Worm (Caenorhabditis elegans) whole organism, midembryonic: Measurements from ENCODE around the gene lect-2.

Experiments
- T22C8.4 ChIP-seq: fragments of 200-800 bp; sonication (Bioruptor generic); IDR thresholded peaks from 2 replicates; pipeline ENCODE4 v1.3.6; 2022; ENCODE audit warnings: missing genetic modification characterization, missing compliant biosample characterization
- cog-1 ChIP-seq: sonication (generic microtip); optimal IDR thresholded peaks from 2 replicates; lab custom pipeline; 2016; ENCODE audit warnings: missing genetic modification characterization, missing compliant biosample characterization
- flt-1 ChIP-seq: fragments of 200-800 bp; sonication (Bioruptor generic); IDR thresholded peaks from 2 replicates; pipeline ENCODE4 v1.3.6; 2022; ENCODE audit warnings: missing genetic modification characterization, missing compliant biosample characterization
- klf-2 ChIP-seq: fragments of 200-800 bp; sonication (Bioruptor generic); conservative IDR thresholded peaks from 2 replicates; pipeline ENCODE4 v1.3.6; 2022; ENCODE audit warnings: missing genetic modification reagents, missing genetic modification characterization, missing compliant biosample characterization
- med-1 ChIP-seq: sonication (generic microtip); optimal IDR thresholded peaks from 2 replicates; lab custom pipeline; 2017; ENCODE audit warnings: missing genetic modification characterization, mild to moderate bottlenecking, missing compliant biosample characterization, antibody characterized with exemption, missing genetic modification reagents; ENCODE audit not compliant: insufficient read depth
- ref-1 ChIP-seq: fragments of 200-800 bp; sonication (Bioruptor generic); conservative IDR thresholded peaks from 2 replicates; pipeline ENCODE4 v1.3.6; 2022; ENCODE audit warnings: missing genetic modification reagents, missing genetic modification characterization, missing compliant biosample characterization
- tab-1 ChIP-seq: fragments of 200-800 bp; sonication (Bioruptor generic); IDR thresholded peaks from 2 replicates; pipeline ENCODE4 v1.3.6; 2022; ENCODE audit warnings: missing genetic modification characterization, missing compliant biosample characterization
- ztf-23 ChIP-seq: fragments of 200-800 bp; sonication (Bioruptor generic); IDR thresholded peaks from 2 replicates; pipeline ENCODE4 v1.3.6; 2022; ENCODE audit warnings: missing genetic modification reagents, missing genetic modification characterization, missing compliant biosample characterization
- ztf-29 ChIP-seq: fragments of 200-800 bp; sonication (Bioruptor generic); IDR thresholded peaks from 2 replicates; pipeline ENCODE4 v1.3.6; 2022; ENCODE audit warnings: missing genetic modification reagents, missing genetic modification characterization, missing compliant biosample characterization

The lect-2 gene

DNA sequence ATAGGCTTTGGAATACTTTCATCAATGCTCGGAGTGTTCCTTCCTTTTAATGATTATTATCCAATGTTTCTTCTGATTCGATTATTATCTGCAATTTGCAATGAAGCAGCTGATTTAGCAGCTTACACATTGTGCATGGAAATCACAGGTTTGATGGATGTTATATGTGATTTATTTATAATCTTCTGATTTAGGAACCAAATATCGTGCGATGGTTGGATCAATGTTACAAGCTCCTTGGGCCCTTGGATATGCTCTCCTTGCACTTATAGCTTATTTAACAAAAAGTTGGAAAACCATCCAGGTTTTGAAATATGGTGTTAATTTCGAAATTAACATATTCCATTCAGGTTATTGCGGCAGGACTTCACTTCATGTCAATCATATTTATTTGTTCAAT is 5.0 kb upstream of the lect-2 start:
- no peak for TF ChIP-seq klf-2
- TF ChIP-seq tab-1 (GFP tag; lab: Robert Waterston, UW), result no peak
- no peak for TF ChIP-seq flt-1 (GFP tag; lab: Robert Waterston, UW)
- no peak for TF ChIP-seq med-1 (GFP tag; lab: Kevin White, UChicago)
- TF ChIP-seq cog-1 (tag; lab: Kevin White, UChicago), result no peak
- no peak for TF ChIP-seq ztf-29 (GFP tag; lab: Robert Waterston, UW)
- TF ChIP-seq T22C8.4 (GFP tag; lab: Robert Waterston, UW), result no peak
- no peak for TF ChIP-seq ztf-23 (GFP tag; lab: Robert Waterston, UW)
- no peak for TF ChIP-seq ref-1 (GFP tag; lab: Robert Waterston, UW)

DNA sequence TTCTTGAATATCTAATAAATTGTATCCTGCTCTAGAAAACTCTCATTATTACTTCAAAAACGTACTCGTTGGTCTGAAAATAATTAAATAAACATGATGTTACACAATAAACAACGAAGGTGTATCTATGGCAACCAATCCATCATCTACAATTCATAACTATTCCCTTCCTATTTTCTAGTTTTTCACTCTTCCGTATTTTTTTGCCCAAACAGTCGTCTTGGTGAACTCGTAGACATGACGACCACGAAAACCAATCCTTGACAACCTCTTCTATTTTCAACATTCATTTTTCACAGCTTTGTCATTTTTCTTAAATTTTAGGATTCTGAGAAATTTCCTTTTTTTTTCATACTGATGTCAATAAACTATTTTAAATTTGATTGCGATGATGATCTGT is 1.7 kb upstream of the lect-2 start, which contains the start of gene K05F1.13:
K05F1.13 (plus strand) TSS at position 301 of the 400 bp plus-strand sequence.
- no peak for TF ChIP-seq klf-2
- no peak for TF ChIP-seq ref-1 (GFP tag; lab: Robert Waterston, UW)
- no peak for TF ChIP-seq flt-1 (GFP tag; lab: Robert Waterston, UW)
- no peak for TF ChIP-seq ztf-29 (GFP tag; lab: Robert Waterston, UW)
- TF ChIP-seq T22C8.4 (GFP tag; lab: Robert Waterston, UW), result no peak
- TF ChIP-seq med-1 (GFP tag; lab: Kevin White, UChicago), result no peak
- TF ChIP-seq ztf-23 (GFP tag; lab: Robert Waterston, UW), result no peak
- TF ChIP-seq cog-1 (tag; lab: Kevin White, UChicago), result no peak
- no peak for TF ChIP-seq tab-1 (GFP tag; lab: Robert Waterston, UW)

DNA sequence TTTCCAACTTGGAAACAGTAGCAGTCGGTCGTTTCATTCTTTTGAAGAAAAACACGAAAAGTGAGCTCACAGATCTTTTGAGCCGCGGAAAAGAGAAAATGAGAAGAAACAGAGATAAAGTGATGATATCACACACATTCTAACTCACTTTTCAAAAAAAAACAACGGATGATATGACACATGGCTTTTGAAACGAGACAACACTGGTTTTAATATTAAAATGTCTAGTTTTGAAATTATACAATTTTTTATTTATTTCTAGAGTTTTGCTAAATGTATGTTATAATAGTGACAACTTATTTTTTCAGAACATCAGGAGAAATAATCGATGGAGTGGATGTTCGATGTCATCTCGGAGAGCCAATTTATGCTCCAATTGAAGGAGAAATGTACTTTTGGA is 2.0 kb downstream of the lect-2 start, which contains the start of gene K05F1.14:
K05F1.14 (minus strand) TSS at position 101 of the 400 bp plus-strand sequence.
- TF ChIP-seq med-1 (GFP tag; lab: Kevin White, UChicago) (no peak), T22C8.4 (GFP tag; lab: Robert Waterston, UW) (no peak), flt-1 (GFP tag; lab: Robert Waterston, UW) (no peak), ref-1 (GFP tag; lab: Robert Waterston, UW) (no peak), cog-1 (tag; lab: Kevin White, UChicago) (no peak), ztf-23 (GFP tag; lab: Robert Waterston, UW) (no peak)

DNA sequence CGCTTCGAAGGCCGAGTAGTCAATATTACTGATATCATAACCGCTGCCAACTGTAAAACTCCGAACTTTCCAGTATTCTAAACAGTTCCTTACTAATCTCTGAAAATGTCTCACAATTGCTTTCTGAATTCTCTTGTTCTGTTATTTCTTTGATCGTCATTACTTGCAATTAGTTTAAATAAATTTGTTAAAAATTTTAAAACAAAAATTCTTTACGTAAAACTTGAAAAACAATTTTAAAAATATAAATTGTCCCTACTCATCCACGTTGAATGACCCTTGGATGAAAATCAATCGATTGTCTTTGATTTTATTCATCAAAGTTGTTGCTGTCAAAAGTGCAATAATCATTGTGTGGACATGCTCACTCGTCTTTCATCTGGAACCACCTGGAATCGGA is 3.7 kb downstream of the lect-2 start, which contains the start of gene acdh-8:
acdh-8 (plus strand) TSS at position 301 of the 400 bp plus-strand sequence.
- TF ChIP-seq klf-2, result no peak
- no peak for TF ChIP-seq med-1 (GFP tag; lab: Kevin White, UChicago)
- no peak for TF ChIP-seq flt-1 (GFP tag; lab: Robert Waterston, UW)
- TF ChIP-seq cog-1 (tag; lab: Kevin White, UChicago), result no peak
- TF ChIP-seq ztf-23 (GFP tag; lab: Robert Waterston, UW), result no peak
- no peak for TF ChIP-seq T22C8.4 (GFP tag; lab: Robert Waterston, UW)
- no peak for TF ChIP-seq ztf-29 (GFP tag; lab: Robert Waterston, UW)
- TF ChIP-seq tab-1 (GFP tag; lab: Robert Waterston, UW), result no peak
- no peak for TF ChIP-seq ref-1 (GFP tag; lab: Robert Waterston, UW)

DNA sequence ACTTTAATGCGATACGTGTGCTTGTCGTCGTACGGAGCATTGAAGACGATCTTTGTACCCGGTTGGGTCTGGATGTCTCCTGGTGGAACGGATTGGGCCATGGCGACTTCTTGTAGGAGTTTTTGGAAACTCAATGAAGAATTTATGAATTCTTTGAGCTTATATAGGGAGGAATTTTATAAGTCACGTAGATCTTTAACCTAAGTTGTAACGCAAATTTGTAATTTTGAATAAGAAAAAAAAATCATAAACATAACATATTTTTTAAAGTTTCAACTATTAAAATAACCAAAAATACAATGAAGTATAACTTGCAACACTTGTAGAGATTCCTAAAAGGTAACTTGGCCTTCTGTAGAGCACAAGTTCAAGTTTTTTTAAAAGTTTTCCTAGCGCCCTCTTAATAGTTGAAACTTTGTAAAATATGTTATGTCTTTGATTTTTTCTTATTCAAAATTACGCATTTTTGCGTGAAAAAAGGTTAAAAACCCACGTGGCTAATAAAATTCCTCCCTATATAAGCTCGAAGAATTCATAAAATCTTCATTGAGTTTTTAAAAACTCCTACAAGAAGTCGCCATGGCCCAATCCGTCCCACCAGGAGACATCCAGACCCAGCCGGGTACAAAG is 6.9 kb downstream of the lect-2 start, which contains the start of the genes msp-63 and msp-142:
msp-63 (minus strand) TSS at position 101 of the 630 bp plus-strand sequence.
msp-142 (plus strand) TSS at position 580 of the 630 bp plus-strand sequence.
- TF ChIP-seq flt-1 (GFP tag; lab: Robert Waterston, UW), result no peak

DNA sequence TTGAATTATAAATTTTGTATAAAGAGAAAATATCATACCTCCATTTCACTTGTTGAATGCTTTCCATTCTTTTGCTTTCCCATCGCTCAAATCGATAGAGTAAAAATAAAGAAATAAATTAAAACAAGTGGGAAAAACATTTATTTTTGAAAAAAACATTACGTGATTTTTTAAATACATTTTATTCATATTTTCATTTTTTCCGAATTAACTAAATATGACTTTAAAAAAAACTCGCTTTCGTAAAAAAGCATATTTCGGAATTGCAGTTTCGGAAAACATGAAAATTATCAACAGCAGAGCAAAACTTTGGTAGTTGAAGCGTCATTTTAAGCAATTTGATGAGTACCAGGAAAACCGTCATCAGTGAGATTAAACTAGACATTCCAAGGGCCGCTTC is 9.0 kb downstream of the lect-2 start, which contains the start of gene K05F1.8:
K05F1.8 (minus strand) TSS at position 101 of the 400 bp plus-strand sequence.
- TF ChIP-seq tab-1 (GFP tag; lab: Robert Waterston, UW) (no peak), klf-2 (no peak), cog-1 (tag; lab: Kevin White, UChicago) (no peak)

DNA sequence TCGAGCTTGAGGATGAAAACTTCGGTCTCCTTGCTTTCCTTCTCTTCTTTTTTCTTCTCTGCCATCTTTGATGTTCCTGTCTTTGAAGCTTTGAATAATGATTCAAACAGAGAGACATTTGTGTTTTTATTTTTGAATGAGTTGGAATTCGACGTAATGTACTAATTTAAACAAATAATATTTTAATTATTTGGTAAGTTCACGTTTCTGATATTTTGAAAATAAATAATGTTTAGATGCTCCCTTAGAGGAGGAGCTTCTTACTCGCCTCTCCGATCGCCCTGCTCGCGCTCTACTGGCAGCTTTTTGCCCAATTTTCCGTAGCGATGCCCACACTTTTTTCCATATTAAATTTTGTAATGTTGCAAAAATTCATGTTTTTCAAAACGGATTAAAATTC is 10.6 kb downstream of the lect-2 start, which contains the start of the genes K05F1.9 and K05F1.1:
K05F1.9 (minus strand) TSS at position 101 of the 400 bp plus-strand sequence.
K05F1.1 (plus strand) TSS at position 308 of the 400 bp plus-strand sequence.
- TF ChIP-seq flt-1 (GFP tag; lab: Robert Waterston, UW) (no peak), klf-2 (no peak), ztf-23 (GFP tag; lab: Robert Waterston, UW) (no peak), tab-1 (GFP tag; lab: Robert Waterston, UW) (no peak), T22C8.4 (GFP tag; lab: Robert Waterston, UW) (no peak), ztf-29 (GFP tag; lab: Robert Waterston, UW) (no peak), ref-1 (GFP tag; lab: Robert Waterston, UW) (no peak), med-1 (GFP tag; lab: Kevin White, UChicago) (no peak), cog-1 (tag; lab: Kevin White, UChicago) (no peak)

DNA sequence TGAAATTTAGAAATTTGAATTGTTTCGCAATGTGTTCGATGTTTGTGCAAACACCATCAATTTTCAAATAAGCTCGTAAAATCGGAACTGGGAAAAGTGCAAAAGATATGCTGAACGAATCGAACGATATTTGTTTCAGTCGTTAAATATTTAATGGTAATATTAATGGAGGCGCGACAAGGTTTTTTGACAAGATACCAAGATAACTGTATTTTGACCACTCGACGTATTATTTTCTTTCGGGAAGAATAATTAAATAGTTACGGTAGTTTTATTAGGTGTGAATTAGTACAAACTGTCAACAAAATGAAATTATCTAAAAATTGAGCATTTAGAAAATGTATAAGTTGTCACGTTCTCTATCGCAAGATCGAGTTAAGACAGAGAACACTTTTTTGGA is 13.8 kb downstream of the lect-2 start:
- TF ChIP-seq tab-1 (GFP tag; lab: Robert Waterston, UW) (no peak), ztf-23 (GFP tag; lab: Robert Waterston, UW) (no peak), flt-1 (GFP tag; lab: Robert Waterston, UW) (no peak), klf-2 (no peak), T22C8.4 (GFP tag; lab: Robert Waterston, UW) (no peak), ref-1 (GFP tag; lab: Robert Waterston, UW) (no peak), ztf-29 (GFP tag; lab: Robert Waterston, UW) (no peak), med-1 (GFP tag; lab: Kevin White, UChicago) (no peak), cog-1 (tag; lab: Kevin White, UChicago) (no peak)

DNA sequence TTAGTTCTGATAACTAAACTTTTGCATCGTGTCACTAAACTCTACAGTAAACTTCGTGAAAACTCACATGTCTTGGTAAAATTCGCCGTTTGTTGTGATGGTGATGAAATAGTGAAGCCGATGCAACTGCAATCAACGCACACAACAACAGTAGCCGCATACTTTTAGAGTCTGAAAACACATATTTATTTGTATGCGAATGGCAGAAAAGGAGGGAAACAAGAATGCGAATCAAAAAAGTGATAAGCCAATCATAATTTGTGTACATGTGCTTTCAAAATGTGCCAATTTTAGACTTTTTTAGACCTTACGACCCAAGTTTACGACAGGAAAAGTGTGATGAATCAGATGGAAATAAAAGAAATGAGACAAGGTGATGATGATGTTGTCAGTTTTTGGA is 14.8 kb downstream of the lect-2 start, which contains the start of gene K05F1.10:
K05F1.10 (minus strand) TSS at position 171 of the 400 bp plus-strand sequence.
- TF ChIP-seq ztf-23 (GFP tag; lab: Robert Waterston, UW), result no peak
- no peak for TF ChIP-seq ref-1 (GFP tag; lab: Robert Waterston, UW)
- no peak for TF ChIP-seq flt-1 (GFP tag; lab: Robert Waterston, UW)
- no peak for TF ChIP-seq tab-1 (GFP tag; lab: Robert Waterston, UW)
